Fruit fly (Drosophila melanogaster): ENCODE measurements around the gene Fit1.

Gene Fit1

dm6 chr3L:4103258-4104247, at the start of gene Fit1:
TSS of gene Fit1 (plus strand) at chr3L:4103564.
- TF ChIP-seq pan (optimal IDR thresholded peaks at IDR 0.05) (no peak), EcR (GFP tag; optimal IDR thresholded peaks at IDR 0.05) (no peak), psq (optimal IDR thresholded peaks at IDR 0.05) (no peak), Dll (optimal IDR thresholded peaks at IDR 0.05) (no peak), CG8478 (optimal IDR thresholded peaks at IDR 0.05) (no peak), usp (GFP tag; optimal IDR thresholded peaks at IDR 0.05) (no peak)

dm6 chr3L:4055438-4055962, 47.9 kb upstream of the Fit1 start:
- TF ChIP-seq usp (GFP tag; optimal IDR thresholded peaks at IDR 0.05), result no peak
- TF ChIP-seq CG8478 (optimal IDR thresholded peaks at IDR 0.05), result no peak
- TF ChIP-seq Dll (optimal IDR thresholded peaks at IDR 0.05), result no peak
- TF ChIP-seq pan (optimal IDR thresholded peaks at IDR 0.05), result no peak
- TF ChIP-seq psq (optimal IDR thresholded peaks at IDR 0.05), result no peak
- no peak for TF ChIP-seq EcR (GFP tag; optimal IDR thresholded peaks at IDR 0.05)

dm6 chr3L:4056812-4057211, 46.6 kb upstream of the Fit1 start:
- no peak for TF ChIP-seq Dll (optimal IDR thresholded peaks at IDR 0.05)
- no peak for TF ChIP-seq pan (optimal IDR thresholded peaks at IDR 0.05)

- TF ChIP-seq EcR (GFP tag; optimal IDR thresholded peaks at IDR 0.05) (no peak), Dll (optimal IDR thresholded peaks at IDR 0.05) (no peak), pan (optimal IDR thresholded peaks at IDR 0.05) (no peak)
These were observed 44.0 kb upstream of the Fit1 start, which contains the start of gene Ugt305A1 for dm6 chr3L:4059293-4059820. TSS of gene Ugt305A1 (plus strand) at chr3L:4059770.

- TF ChIP-seq CG8478 (optimal IDR thresholded peaks at IDR 0.05), result no peak
- TF ChIP-seq psq (optimal IDR thresholded peaks at IDR 0.05), result no peak
- no peak for TF ChIP-seq usp (GFP tag; optimal IDR thresholded peaks at IDR 0.05)
- no peak for TF ChIP-seq EcR (GFP tag; optimal IDR thresholded peaks at IDR 0.05)
- no peak for TF ChIP-seq Dll (optimal IDR thresholded peaks at IDR 0.05)
- TF ChIP-seq pan (optimal IDR thresholded peaks at IDR 0.05), result no peak
These were observed 41.4 kb upstream of the Fit1 start, which contains the start of gene dib for dm6 chr3L:4061921-4062474. TSS of gene dib (plus strand) at chr3L:4062292.

- TF ChIP-seq EcR (GFP tag; optimal IDR thresholded peaks at IDR 0.05) (no peak), psq (optimal IDR thresholded peaks at IDR 0.05) (no peak), pan (optimal IDR thresholded peaks at IDR 0.05) (no peak)
These were observed 35.0 kb upstream of the Fit1 start for dm6 chr3L:4068368-4068767.

- TF ChIP-seq Dll (optimal IDR thresholded peaks at IDR 0.05), result no peak
- TF ChIP-seq EcR (GFP tag; optimal IDR thresholded peaks at IDR 0.05), result no peak
- TF ChIP-seq psq (optimal IDR thresholded peaks at IDR 0.05), result no peak
- no peak for TF ChIP-seq pan (optimal IDR thresholded peaks at IDR 0.05)
- TF ChIP-seq usp (GFP tag; optimal IDR thresholded peaks at IDR 0.05), result no peak
- no peak for TF ChIP-seq CG8478 (optimal IDR thresholded peaks at IDR 0.05)
These were observed 34.3 kb upstream of the Fit1 start, which contains the start of gene CG32259 for dm6 chr3L:4069069-4069468. TSS of gene CG32259 (plus strand) at chr3L:4069369.

- peak; percentile 96 for TF ChIP-seq pan (optimal IDR thresholded peaks at IDR 0.05)
- TF ChIP-seq EcR (GFP tag; optimal IDR thresholded peaks at IDR 0.05), result no peak
- TF ChIP-seq usp (GFP tag; optimal IDR thresholded peaks at IDR 0.05), result no peak
- TF ChIP-seq CG8478 (optimal IDR thresholded peaks at IDR 0.05), result no peak
- TF ChIP-seq psq (optimal IDR thresholded peaks at IDR 0.05), result no peak
- TF ChIP-seq Dll (optimal IDR thresholded peaks at IDR 0.05), result peak; percentile 81
These were observed 33.0 kb upstream of the Fit1 start for dm6 chr3L:4070221-4070995.

dm6 chr3L:4070996-4071379, 32.4 kb upstream of the Fit1 start:
- no peak for TF ChIP-seq pan (optimal IDR thresholded peaks at IDR 0.05)
- no peak for TF ChIP-seq CG8478 (optimal IDR thresholded peaks at IDR 0.05)
- TF ChIP-seq usp (GFP tag; optimal IDR thresholded peaks at IDR 0.05), result no peak
- no peak for TF ChIP-seq Dll (optimal IDR thresholded peaks at IDR 0.05)
- TF ChIP-seq EcR (GFP tag; optimal IDR thresholded peaks at IDR 0.05), result no peak
- no peak for TF ChIP-seq psq (optimal IDR thresholded peaks at IDR 0.05)

- TF ChIP-seq pan (optimal IDR thresholded peaks at IDR 0.05) (no peak), Dll (optimal IDR thresholded peaks at IDR 0.05) (peak; percentile 91), CG8478 (optimal IDR thresholded peaks at IDR 0.05) (no peak), usp (GFP tag; optimal IDR thresholded peaks at IDR 0.05) (no peak), EcR (GFP tag; optimal IDR thresholded peaks at IDR 0.05) (no peak), psq (optimal IDR thresholded peaks at IDR 0.05) (peak; percentile 65)
These were observed 31.8 kb upstream of the Fit1 start, which contains the start of gene wit for dm6 chr3L:4071561-4072049. TSS of gene wit (minus strand) at chr3L:4071717.

- TF ChIP-seq CG8478 (optimal IDR thresholded peaks at IDR 0.05) (no peak), EcR (GFP tag; optimal IDR thresholded peaks at IDR 0.05) (no peak), pan (optimal IDR thresholded peaks at IDR 0.05) (no peak), psq (optimal IDR thresholded peaks at IDR 0.05) (no peak), usp (GFP tag; optimal IDR thresholded peaks at IDR 0.05) (no peak), Dll (optimal IDR thresholded peaks at IDR 0.05) (no peak)
These were observed 30.6 kb upstream of the Fit1 start for dm6 chr3L:4072717-4073116.

All from whole organism.